Fruit fly (Drosophila melanogaster): ENCODE measurements around the gene Irk3.

The Irk3 gene

dm6 chr2L:18702721-18703488, 10.6 kb downstream of the Irk3 start, which contains the start of the genes CG10376 and CG10343 (continued):
- TF ChIP-seq CG18476 (GFP tag; optimal IDR thresholded peaks at IDR 0.05) (peak; percentile 55), CG7963 (GFP tag; IDR thresholded peaks at IDR 0.05; ENCODE audit: partially characterized antibody) (peak; percentile 67), NC2β (GFP tag; optimal IDR thresholded peaks at IDR 0.05) (peak; percentile 18), tap (tag; optimal IDR thresholded peaks at IDR 0.05) (peak; percentile 83), NK7.1 (GFP tag; optimal IDR thresholded peaks at IDR 0.05) (no peak), B-H1 (GFP tag; IDR thresholded peaks at IDR 0.05) (peak; percentile 78), Oli (tag; optimal IDR thresholded peaks at IDR 0.05) (peak; percentile 89), jigr1 (GFP tag; IDR thresholded peaks at IDR 0.05) (peak; percentile 72; the same call in 2 of the 3 replicates), Antp (GFP tag; optimal IDR thresholded peaks at IDR 0.05) (peak; percentile 52), fd3F (GFP tag; optimal IDR thresholded peaks at IDR 0.05) (peak; percentile 90), CG12104 (GFP tag; optimal IDR thresholded peaks at IDR 0.05) (peak; percentile 82), inv (GFP tag; IDR thresholded peaks at IDR 0.05; ENCODE audit: partially characterized antibody) (no peak), E2f1 (GFP tag; IDR thresholded peaks at IDR 0.05) (peak; percentile 76), CG13296 (GFP tag; optimal IDR thresholded peaks at IDR 0.05) (peak; percentile 78), Dek (tag; optimal IDR thresholded peaks at IDR 0.05) (peak; percentile 92), Atf3 (GFP tag; optimal IDR thresholded peaks at IDR 0.05) (peak; percentile 51), Meics (GFP tag; optimal IDR thresholded peaks at IDR 0.05) (peak; percentile 86), CG16863 (GFP tag; optimal IDR thresholded peaks at IDR 0.05) (peak; percentile 30), ato (GFP tag; IDR thresholded peaks at IDR 0.05; ENCODE audit: partially characterized antibody) (peak; percentile 58), Med (GFP tag) (peak; percentile 89), trh (GFP tag; optimal IDR thresholded peaks at IDR 0.05) (peak; percentile 80), CG17385 (GFP tag; optimal IDR thresholded peaks at IDR 0.05) (peak; percentile 79), nerfin-2 (GFP tag; IDR thresholded peaks at IDR 0.05; ENCODE audit: partially characterized antibody) (no peak), CG11723 (GFP tag; optimal IDR thresholded peaks at IDR 0.05) (peak; percentile 83), CG9797 (GFP tag; optimal IDR thresholded peaks at IDR 0.05) (peak; percentile 92), zen (tag; optimal IDR thresholded peaks at IDR 0.05) (peak; percentile 90), Mes4 (GFP tag; optimal IDR thresholded peaks at IDR 0.05) (peak; percentile 3), mam (GFP tag; optimal IDR thresholded peaks at IDR 0.05) (peak; percentile 69), CG1832 (GFP tag; optimal IDR thresholded peaks at IDR 0.05) (no peak), CG8281 (tag; optimal IDR thresholded peaks at IDR 0.05) (peak; percentile 70), stc (GFP tag; IDR thresholded peaks at IDR 0.05) (peak; percentile 44; the same call in 1 of the 2 replicates), CG42726 (GFP tag; IDR thresholded peaks at IDR 0.05; ENCODE audit: partially characterized antibody) (no peak; the same call in 1 of the 2 replicates), CG1647 (GFP tag; optimal IDR thresholded peaks at IDR 0.05) (peak; percentile 7), Adf1 (GFP tag; IDR thresholded peaks at IDR 0.05) (peak; percentile 66), CG2875 (GFP tag; optimal IDR thresholded peaks at IDR 0.05) (peak; percentile 52), NC2α (GFP tag; optimal IDR thresholded peaks at IDR 0.05) (no peak), Chrac-16 (GFP tag; optimal IDR thresholded peaks at IDR 0.05) (peak; percentile 88), Hr39 (optimal IDR thresholded peaks at IDR 0.05) (no peak), sd (tag; optimal IDR thresholded peaks at IDR 0.05) (peak; percentile 90), Fer3 (tag; optimal IDR thresholded peaks at IDR 0.05) (peak; percentile 87), Sox102F (GFP tag; optimal IDR thresholded peaks at IDR 0.05) (peak; percentile 91), CG2202 (tag; optimal IDR thresholded peaks at IDR 0.05) (peak; percentile 66), CG10462 (GFP tag; optimal IDR thresholded peaks at IDR 0.05) (peak; percentile 54), CG11085 (GFP tag; IDR thresholded peaks at IDR 0.05) (peak; percentile 80), CG1792 (GFP tag; optimal IDR thresholded peaks at IDR 0.05) (peak; percentile 33), Dad (GFP tag; optimal IDR thresholded peaks at IDR 0.05) (peak; percentile 54), Gsc (GFP tag; IDR thresholded peaks at IDR 0.05) (peak; percentile 48; the same call in 1 of the 2 replicates), ken (GFP tag; IDR thresholded peaks at IDR 0.05) (peak; percentile 69; the same call in 2 of the 3 replicates), pho (GFP tag; optimal IDR thresholded peaks at IDR 0.05) (peak; percentile 36)

Data from whole organism, embryonic.